Worm (Caenorhabditis elegans) whole organism, L4 larva: ENCODE data around the gene ctsa-4.2.

ENCODE experiments used
- F26F4.8 ChIP-seq: fragments of 200-800 bp; sonication (Bioruptor generic); conservative IDR thresholded peaks from 2 replicates; pipeline ENCODE4 v1.3.6; 2022; ENCODE audit warnings: missing genetic modification characterization, missing compliant biosample characterization
- F44E2.7 ChIP-seq: fragments of 200-800 bp; sonication (Bioruptor generic); IDR thresholded peaks from 2 replicates; pipeline ENCODE4 v2.1.2; 2022; ENCODE audit warnings: missing genetic modification characterization, missing compliant biosample characterization
- F49E8.2 ChIP-seq: sonication (generic microtip); optimal IDR thresholded peaks from 2 replicates; lab custom pipeline; 2016; ENCODE audit warnings: missing compliant biosample characterization, mild to moderate bottlenecking, missing genetic modification characterization, borderline replicate concordance
- R02D3.7 ChIP-seq: fragments of 150-350 bp; sonication (generic microtip); optimal IDR thresholded peaks from 3 replicates; lab custom pipeline; 2014; ENCODE audit warnings: missing biosample characterization, missing genetic modification characterization
- Y105C5A.15 ChIP-seq: fragments of 200-800 bp; sonication (Bioruptor generic); IDR thresholded peaks from 2 replicates; pipeline ENCODE4 v1.3.6; 2022; ENCODE audit warnings: missing genetic modification characterization, missing compliant biosample characterization
- Y48G9A.11 ChIP-seq: fragments of 200-800 bp; sonication (Bioruptor generic); IDR thresholded peaks from 2 replicates; pipeline ENCODE4 v1.3.6; 2022; ENCODE audit warnings: missing genetic modification reagents, missing genetic modification characterization, missing compliant biosample characterization
- Y75B8A.6 ChIP-seq: fragments of 200-800 bp; sonication (Bioruptor generic); IDR thresholded peaks from 2 replicates; pipeline ENCODE4 v1.3.6; 2022; ENCODE audit warnings: missing genetic modification reagents, missing genetic modification characterization, missing compliant biosample characterization
- ZK546.5 ChIP-seq, 2 experiments: sonication (generic microtip); optimal IDR thresholded peaks; 2 replicates each; lab custom pipeline; 2017; ENCODE audit warnings: missing biosample characterization in 2 of 2, missing genetic modification characterization in 2 of 2
- aly-2 ChIP-seq: sonication (generic microtip); optimal IDR thresholded peaks from 2 replicates; lab custom pipeline; 2018; ENCODE audit warnings: missing biosample characterization, missing genetic modification characterization
- attf-4 ChIP-seq: sonication (generic microtip); optimal IDR thresholded peaks from 3 replicates; lab custom pipeline; 2017; ENCODE audit warnings: missing biosample characterization, missing genetic modification characterization
- ceh-44 ChIP-seq: fragments of 200-800 bp; sonication (Bioruptor generic); IDR thresholded peaks from 2 replicates; pipeline ENCODE4 v1.3.6; 2022; ENCODE audit warnings: missing genetic modification reagents, missing genetic modification characterization, missing compliant biosample characterization
- ceh-82 ChIP-seq: sonication (generic microtip); optimal IDR thresholded peaks from 2 replicates; lab custom pipeline; 2017; ENCODE audit warnings: missing biosample characterization, missing genetic modification characterization
- cey-2 ChIP-seq: sonication (generic microtip); optimal IDR thresholded peaks from 3 replicates; lab custom pipeline; 2017; ENCODE audit warnings: missing genetic modification characterization, mild to moderate bottlenecking, missing compliant biosample characterization, antibody characterized with exemption, borderline replicate concordance; ENCODE audit not compliant: insufficient read depth
- daf-16 ChIP-seq, 3 experiments: sonication (generic microtip); optimal IDR thresholded peaks; 2 replicates each; lab custom pipeline; 2016 to 2017; ENCODE audit warnings: missing genetic modification characterization in 3 of 3, missing genetic modification reagents in 3 of 3, mild to moderate bottlenecking in 2 of 3, missing compliant biosample characterization in 2 of 3, missing biosample characterization in 1 of 3, moderate library complexity in 1 of 3
- daf-19 ChIP-seq: fragments of 200-800 bp; sonication (Bioruptor generic); conservative IDR thresholded peaks from 2 replicates; pipeline ENCODE4 v1.3.6; 2022; ENCODE audit warnings: missing genetic modification characterization, missing compliant biosample characterization
- dpl-1 ChIP-seq: fragments of 150-350 bp; optimal IDR thresholded peaks from 2 replicates; lab custom pipeline; 2014; ENCODE audit warnings: missing biosample characterization, missing genetic modification reagents, missing genetic modification characterization
- duxl-1 ChIP-seq: sonication (generic microtip); optimal IDR thresholded peaks from 2 replicates; lab custom pipeline; 2016; ENCODE audit warnings: mild to moderate bottlenecking, missing genetic modification characterization, moderate library complexity, missing compliant biosample characterization; ENCODE audit not compliant: poor library complexity
- egl-43 ChIP-seq: fragments of 200-800 bp; sonication (Bioruptor generic); IDR thresholded peaks from 2 replicates; pipeline ENCODE4 v1.3.6; 2022; ENCODE audit warnings: missing genetic modification reagents, missing genetic modification characterization, missing compliant biosample characterization
- fkh-10 ChIP-seq: fragments of 150-350 bp; optimal IDR thresholded peaks from 2 replicates; lab custom pipeline; 2014; ENCODE audit warnings: missing biosample characterization, missing genetic modification reagents, missing genetic modification characterization
- fos-1 ChIP-seq: fragments of 150-350 bp; optimal IDR thresholded peaks from 2 replicates; lab custom pipeline; 2014; ENCODE audit warnings: missing biosample characterization, missing genetic modification characterization
- hif-1 ChIP-seq, 2 experiments: sonication (generic microtip); optimal IDR thresholded peaks; 2 replicates each; lab custom pipeline; 2016 to 2017; ENCODE audit warnings: missing compliant biosample characterization in 2 of 2, missing genetic modification characterization in 2 of 2, missing genetic modification reagents in 2 of 2, missing genotype in 2 of 2, mild to moderate bottlenecking in 1 of 2
- hlh-11 ChIP-seq: fragments of 200-800 bp; sonication (Bioruptor generic); optimal IDR thresholded peaks from 2 replicates; lab custom pipeline; 2018; ENCODE audit warnings: mild to moderate bottlenecking, missing genetic modification characterization, missing compliant biosample characterization
- lin-38 ChIP-seq: fragments of 200-800 bp; sonication (Bioruptor generic); IDR thresholded peaks from 2 replicates; pipeline ENCODE4 v1.3.6; 2022; ENCODE audit warnings: missing genetic modification reagents, missing genetic modification characterization, missing compliant biosample characterization
- lin-39 ChIP-seq: fragments of 150-350 bp; optimal IDR thresholded peaks from 2 replicates; lab custom pipeline; 2014; ENCODE audit warnings: missing biosample characterization, missing genetic modification reagents, missing genetic modification characterization
- madf-5 ChIP-seq, 2 experiments: fragments of 200-800 bp; sonication (Bioruptor generic); IDR thresholded peaks; 2 replicates each; pipeline ENCODE4 v1.3.6; 2022; ENCODE audit warnings: missing compliant biosample characterization in 2 of 2, missing genetic modification characterization in 2 of 2
- madf-9 ChIP-seq: fragments of 200-800 bp; sonication (Bioruptor generic); conservative IDR thresholded peaks from 2 replicates; pipeline ENCODE4 v1.3.6; 2022; ENCODE audit warnings: missing genetic modification reagents, missing genetic modification characterization, missing compliant biosample characterization
- mdl-1 ChIP-seq, 2 experiments: fragments of 150-350 bp in 1 of 2; sonication (generic microtip) in 1 of 2; optimal IDR thresholded peaks; 2 replicates each; lab custom pipeline; 2014 to 2017; ENCODE audit warnings: missing biosample characterization in 2 of 2, missing genetic modification characterization in 2 of 2
- mdt-29 ChIP-seq: fragments of 200-800 bp; sonication (Bioruptor generic); IDR thresholded peaks from 2 replicates; pipeline ENCODE4 v1.3.6; 2022; ENCODE audit warnings: missing genetic modification reagents, missing genetic modification characterization, missing compliant biosample characterization
- mep-1 ChIP-seq: fragments of 150-350 bp; sonication (generic microtip); optimal IDR thresholded peaks from 3 replicates; lab custom pipeline; 2014; ENCODE audit warnings: missing biosample characterization, missing genetic modification characterization
- mes-2 ChIP-seq: sonication (generic microtip); optimal IDR thresholded peaks from 2 replicates; lab custom pipeline; 2016; ENCODE audit warnings: missing genotype, mild to moderate bottlenecking, missing genetic modification characterization, missing compliant biosample characterization; ENCODE audit not compliant: poor library complexity, severe bottlenecking
- nhr-10 ChIP-seq: fragments of 150-350 bp; optimal IDR thresholded peaks from 2 replicates; lab custom pipeline; 2014; ENCODE audit warnings: missing biosample characterization, missing genetic modification characterization
- nhr-102 ChIP-seq: sonication (generic microtip); optimal IDR thresholded peaks from 2 replicates; lab custom pipeline; 2016; ENCODE audit warnings: mild to moderate bottlenecking, missing genetic modification characterization, moderate library complexity, missing compliant biosample characterization
- nhr-11 ChIP-seq: fragments of 150-350 bp; optimal IDR thresholded peaks from 2 replicates; lab custom pipeline; 2014; ENCODE audit warnings: missing biosample characterization, missing genetic modification characterization
- nhr-237 ChIP-seq: sonication (generic microtip); optimal IDR thresholded peaks from 2 replicates; lab custom pipeline; 2017; ENCODE audit warnings: missing biosample characterization, missing genetic modification characterization
- nhr-25 ChIP-seq: sonication (generic microtip); optimal IDR thresholded peaks from 2 replicates; lab custom pipeline; 2017; ENCODE audit warnings: missing genetic modification characterization, mild to moderate bottlenecking, missing compliant biosample characterization, antibody characterized with exemption, moderate library complexity, borderline replicate concordance; ENCODE audit not compliant: insufficient read depth
- nhr-28 ChIP-seq: fragments of 150-350 bp; optimal IDR thresholded peaks from 2 replicates; lab custom pipeline; 2014; ENCODE audit warnings: missing biosample characterization, missing genetic modification characterization
- nhr-41 ChIP-seq: fragments of 200-800 bp; sonication (Bioruptor generic); IDR thresholded peaks from 2 replicates; pipeline ENCODE4 v1.3.6; 2022; ENCODE audit warnings: missing genetic modification reagents, missing genetic modification characterization, missing compliant biosample characterization
- nhr-48 ChIP-seq: sonication (generic microtip); optimal IDR thresholded peaks from 2 replicates; lab custom pipeline; 2016; ENCODE audit warnings: mild to moderate bottlenecking, missing genetic modification characterization, missing compliant biosample characterization
- nhr-6 ChIP-seq: fragments of 150-350 bp; optimal IDR thresholded peaks from 2 replicates; lab custom pipeline; 2014; ENCODE audit warnings: missing biosample characterization, missing genetic modification characterization
- pqm-1 ChIP-seq: sonication (generic microtip); optimal IDR thresholded peaks from 2 replicates; lab custom pipeline; 2017; ENCODE audit warnings: missing biosample characterization, missing genetic modification characterization
- rbr-2 ChIP-seq: sonication (generic microtip); optimal IDR thresholded peaks from 2 replicates; lab custom pipeline; 2016; ENCODE audit warnings: missing genotype, missing genetic modification characterization, missing compliant biosample characterization
- sdz-12 ChIP-seq: fragments of 200-800 bp; sonication (Bioruptor generic); optimal IDR thresholded peaks from 2 replicates; lab custom pipeline; 2018; ENCODE audit warnings: mild to moderate bottlenecking, missing genetic modification characterization, missing compliant biosample characterization
- set-16 ChIP-seq: fragments of 200-800 bp; sonication (Bioruptor generic); IDR thresholded peaks from 2 replicates; pipeline ENCODE4 v1.3.6; 2022; ENCODE audit warnings: missing genetic modification reagents, missing genetic modification characterization, missing compliant biosample characterization
- skn-1 ChIP-seq: fragments of 150-350 bp; optimal IDR thresholded peaks from 2 replicates; lab custom pipeline; 2014; ENCODE audit warnings: missing biosample characterization, missing genetic modification characterization
- snpc-1.2 ChIP-seq: fragments of 200-800 bp; sonication (Bioruptor generic); IDR thresholded peaks from 2 replicates; pipeline ENCODE4 v1.3.6; 2022; ENCODE audit warnings: missing genetic modification reagents, missing genetic modification characterization, missing compliant biosample characterization
- spr-1 ChIP-seq: sonication (generic microtip); optimal IDR thresholded peaks from 2 replicates; lab custom pipeline; 2016; ENCODE audit warnings: mild to moderate bottlenecking, missing genetic modification characterization, missing compliant biosample characterization
- vab-7 ChIP-seq: fragments of 200-800 bp; sonication (Bioruptor generic); IDR thresholded peaks from 2 replicates; pipeline ENCODE4 v1.3.6; 2022; ENCODE audit warnings: missing genetic modification reagents, missing genetic modification characterization, missing compliant biosample characterization
- zag-1 ChIP-seq: fragments of 150-350 bp; optimal IDR thresholded peaks from 2 replicates; lab custom pipeline; 2014; ENCODE audit warnings: missing biosample characterization, missing genetic modification characterization
- zip-2 ChIP-seq: fragments of 150-350 bp; optimal IDR thresholded peaks from 2 replicates; lab custom pipeline; 2014; ENCODE audit warnings: missing biosample characterization, missing genetic modification characterization
- ztf-11 ChIP-seq: fragments of 150-350 bp; optimal IDR thresholded peaks from 2 replicates; lab custom pipeline; 2014; ENCODE audit warnings: missing biosample characterization, missing genetic modification characterization
- ztf-7 ChIP-seq: fragments of 150-350 bp; optimal IDR thresholded peaks from 2 replicates; lab custom pipeline; 2014; ENCODE audit warnings: missing biosample characterization, missing genetic modification characterization

The ctsa-4.2 gene

DNA sequence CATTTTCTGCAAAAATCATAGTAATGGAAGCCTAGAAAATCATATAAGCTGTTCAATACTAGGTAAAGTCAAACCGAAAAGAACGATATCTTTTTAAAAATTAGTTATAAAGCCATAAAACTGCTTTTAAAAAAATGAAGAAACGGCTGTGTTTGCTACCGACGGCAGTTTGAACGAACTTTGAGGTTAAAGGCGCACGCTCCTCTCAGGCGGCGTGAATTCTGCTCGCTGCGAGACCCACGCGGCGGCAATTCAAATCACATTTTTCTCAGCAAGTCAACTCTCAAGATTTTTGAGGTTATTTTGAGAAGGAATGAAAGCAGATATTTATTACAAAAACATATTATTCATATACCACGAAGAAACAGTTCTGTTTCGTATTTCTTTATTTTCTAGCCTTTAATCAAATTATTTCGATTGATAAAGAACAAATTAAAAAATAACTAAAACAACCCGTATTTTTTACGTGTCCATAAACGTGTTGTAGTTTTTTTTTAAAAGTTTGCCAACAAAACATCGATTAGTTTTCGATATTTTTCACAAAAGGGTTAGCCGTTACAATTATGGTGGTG lies 4.1 kb upstream of the ctsa-4.2 start, which contains the start of the genes mdh-2 and F20H11.4 (continued):
- TF ChIP-seq nhr-102 (tag; lab: Kevin White, UChicago) (peak; percentile 12), nhr-10 (tag; lab: Kevin White, UChicago) (no peak), Y48G9A.11 (GFP tag; lab: Robert Waterston, UW) (no peak), R02D3.7 (no peak), cey-2 (no peak), ceh-82 (tag; lab: Kevin White, UChicago) (no peak), daf-16 (GFP tag; optimal IDR thresholded peaks at IDR 0.05; lab: Kevin White, UChicago) (no peak), daf-16 (tag; optimal IDR thresholded peaks at IDR 0.05; lab: Kevin White, UChicago) (peak; percentile 42), mes-2 (tag; lab: Kevin White, UChicago) (peak; percentile 87), fos-1 (tag; lab: Kevin White, UChicago) (no peak), spr-1 (tag; lab: Kevin White, UChicago) (no peak), fkh-10 (GFP tag; lab: Kevin White, UChicago) (peak; percentile 13), nhr-237 (tag; lab: Kevin White, UChicago) (no peak), nhr-11 (tag; lab: Kevin White, UChicago) (peak; percentile 34), ceh-44 (GFP tag; lab: Robert Waterston, UW) (no peak), sdz-12 (GFP tag; lab: Kevin White, UChicago) (no peak), zag-1 (tag; lab: Kevin White, UChicago) (no peak), attf-4 (no peak), snpc-1.2 (GFP tag; lab: Robert Waterston, UW) (no peak), aly-2 (no peak), ztf-11 (no peak), lin-39 (tag; lab: Kevin White, UChicago) (no peak), nhr-6 (tag; lab: Kevin White, UChicago) (peak; percentile 59), set-16 (GFP tag; lab: Robert Waterston, UW) (no peak), ztf-7 (tag; lab: Kevin White, UChicago) (peak; percentile 18), rbr-2 (tag; lab: Kevin White, UChicago) (peak; percentile 47), egl-43 (GFP tag; lab: Robert Waterston, UW) (no peak), duxl-1 (tag; lab: Kevin White, UChicago) (no peak), Y75B8A.6 (GFP tag; lab: Robert Waterston, UW) (no peak), nhr-48 (tag; lab: Kevin White, UChicago) (no peak), mep-1 (tag; lab: Kevin White, UChicago) (peak; percentile 87), hlh-11 (tag; lab: Kevin White, UChicago) (peak; percentile 72), ZK546.5 (tag; optimal IDR thresholded peaks at IDR 0.05; lab: Kevin White, UChicago) (peak in 1 of 2 experiments; percentile 9), nhr-25 (tag; lab: Kevin White, UChicago) (peak; percentile 36), lin-38 (GFP tag; lab: Robert Waterston, UW) (peak; percentile 78), vab-7 (GFP tag; lab: Robert Waterston, UW) (no peak), skn-1 (tag; lab: Kevin White, UChicago) (no peak), F26F4.8 (GFP tag; lab: Robert Waterston, UW) (no peak), daf-19 (GFP tag; lab: Robert Waterston, UW) (no peak), nhr-41 (GFP tag; lab: Robert Waterston, UW) (no peak), Y105C5A.15 (GFP tag; lab: Robert Waterston, UW) (no peak), hif-1 (tag; optimal IDR thresholded peaks at IDR 0.05; lab: Kevin White, UChicago) (peak in 1 of 2 experiments; percentile 48), madf-5 (GFP tag; IDR thresholded peaks at IDR 0.05; lab: Robert Waterston, UW) (no peak), nhr-28 (tag; lab: Kevin White, UChicago) (peak; percentile 18), mdt-29 (GFP tag; lab: Robert Waterston, UW) (no peak), F49E8.2 (tag; lab: Kevin White, UChicago) (no peak), dpl-1 (peak; percentile 95), mdl-1 (tag; optimal IDR thresholded peaks at IDR 0.05; lab: Kevin White, UChicago) (peak in 1 of 2 experiments; percentile 77), pqm-1 (tag; lab: Kevin White, UChicago) (no peak), F44E2.7 (no peak), zip-2 (no peak), madf-9 (GFP tag; lab: Robert Waterston, UW) (no peak)
